Fruit fly (Drosophila melanogaster) S2 (cell line): ENCODE results near the gene Tak1.

Source experiments
- CG8478 ChIP-seq: fragments of >200 bp; optimal IDR thresholded peaks from 2 replicates; lab custom pipeline; 2018
- CTCF ChIP-seq, 2 experiments: fragments of >200 bp; optimal IDR thresholded peaks; 2 replicates each; lab custom pipeline; 2018

- TF ChIP-seq CG8478 (lab: Kevin White, UChicago) (no peak), CTCF (optimal IDR thresholded peaks at IDR 0.05; lab: Kevin White, UChicago) (no peak)
Observed at dm6 chrX:20467155-20467554, 57.6 kb downstream of the Tak1 start, which contains the start of gene GstT3.
